Fruit fly (Drosophila melanogaster) S2 (cell line): ENCODE data around the gene Prp18.

Experiments
- CG8478 ChIP-seq: fragments of >200 bp; optimal IDR thresholded peaks from 2 replicates; lab custom pipeline; 2018
- CTCF ChIP-seq, 2 experiments: fragments of >200 bp; optimal IDR thresholded peaks; 2 replicates each; lab custom pipeline; 2018

DNA sequence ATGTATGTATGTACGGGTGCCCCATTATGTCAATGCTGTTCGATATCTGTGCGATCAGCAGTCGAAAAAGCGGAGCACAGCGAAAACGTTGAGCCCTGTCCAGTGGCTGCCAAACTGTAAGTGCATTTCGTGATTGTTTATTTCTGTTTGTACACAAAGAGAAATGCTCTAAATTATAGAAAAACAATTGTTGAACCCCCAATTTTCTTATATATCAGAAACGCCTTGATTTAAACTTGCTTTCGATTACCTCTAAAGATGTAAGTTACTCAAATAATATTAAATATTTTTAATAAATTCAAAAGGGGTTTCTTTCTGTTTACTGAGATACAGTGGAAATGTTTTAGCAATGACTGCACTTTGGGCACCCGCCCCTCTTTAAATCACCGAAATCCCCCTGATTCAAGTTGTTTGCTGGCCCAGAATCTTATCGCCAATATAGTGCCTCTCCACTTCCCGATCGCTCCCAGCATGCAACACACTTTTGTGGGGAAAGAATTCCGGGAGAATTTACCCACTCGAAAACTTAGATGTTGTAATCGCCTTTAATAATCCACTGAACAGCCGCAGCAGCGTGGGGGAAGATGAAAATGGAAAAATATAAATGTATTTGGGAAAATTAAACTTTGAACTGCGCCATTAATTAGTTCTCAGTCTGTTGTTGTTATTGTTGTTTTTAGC, 16.2 kb downstream of the Prp18 start:
- TF ChIP-seq CG8478 (lab: Kevin White, UChicago) (no peak), CTCF (optimal IDR thresholded peaks at IDR 0.05; lab: Kevin White, UChicago) (no peak)
